Fruit fly (Drosophila melanogaster) whole organism, embryonic: ENCODE measurements around the gene retm.

Experiments used
- C15 ChIP-seq: fragments of 200-800 bp; sonication (Bioruptor generic); IDR thresholded peaks from 3 replicates; pipeline ENCODE4 v1.3.6; 2022; ENCODE audit warnings: missing biosample characterization, missing genetic modification characterization
- CG10565 ChIP-seq: fragments of 200-800 bp; sonication (Bioruptor generic); optimal IDR thresholded peaks from 3 replicates; lab custom pipeline; 2016; ENCODE audit warnings: missing biosample characterization, mild to moderate bottlenecking, missing genetic modification characterization
- CG10959 ChIP-seq: fragments of 200-800 bp; sonication (Bioruptor generic); IDR thresholded peaks from 2 replicates; pipeline ENCODE4 v1.3.6; 2022; ENCODE audit warnings: missing biosample characterization, missing genetic modification characterization
- CG11247 ChIP-seq: fragments of 200-800 bp; sonication (Bioruptor generic); IDR thresholded peaks from 2 replicates; pipeline ENCODE4 v1.3.6; 2022; ENCODE audit warnings: missing biosample characterization, missing genetic modification characterization
- CG11560 ChIP-seq: fragments of 200-800 bp; sonication (Bioruptor generic); IDR thresholded peaks from 3 replicates; pipeline ENCODE4 v1.3.6; 2022; ENCODE audit warnings: missing biosample characterization, missing genetic modification characterization
- CG12104 ChIP-seq: fragments of 200-800 bp; sonication (Bioruptor generic); optimal IDR thresholded peaks from 3 replicates; lab custom pipeline; 2016; ENCODE audit warnings: missing biosample characterization, missing genetic modification characterization
- CG12219 ChIP-seq: fragments of 200-800 bp; sonication (Bioruptor generic); optimal IDR thresholded peaks from 3 replicates; lab custom pipeline; 2018; ENCODE audit warnings: missing biosample characterization, mild to moderate bottlenecking, missing genetic modification characterization
- CG12299 ChIP-seq: fragments of 200-800 bp; sonication (Bioruptor generic); optimal IDR thresholded peaks from 2 replicates; lab custom pipeline; 2018; ENCODE audit warnings: missing biosample characterization, mild to moderate bottlenecking, missing genetic modification characterization
- CG14965 ChIP-seq: fragments of 200-800 bp; sonication (Bioruptor generic); optimal IDR thresholded peaks from 2 replicates; lab custom pipeline; 2016; ENCODE audit warnings: missing biosample characterization, missing genetic modification characterization, borderline replicate concordance
- CG17359 ChIP-seq: fragments of 200-800 bp; sonication (Bioruptor generic); optimal IDR thresholded peaks from 3 replicates; lab custom pipeline; 2018; ENCODE audit warnings: missing biosample characterization, mild to moderate bottlenecking, missing genetic modification characterization, moderate library complexity
- CG2678 ChIP-seq: fragments of 200-800 bp; sonication (Bioruptor generic); optimal IDR thresholded peaks from 3 replicates; lab custom pipeline; 2019; ENCODE audit warnings: missing biosample characterization, mild to moderate bottlenecking, missing genetic modification characterization, moderate library complexity
- CG30020 ChIP-seq: fragments of 200-800 bp; optimal IDR thresholded peaks from 2 replicates; lab custom pipeline; 2019; ENCODE audit warnings: missing biosample characterization, mild to moderate bottlenecking, missing genetic modification characterization, moderate library complexity
- CG32767 ChIP-seq: fragments of 200-800 bp; sonication (Bioruptor generic); IDR thresholded peaks from 2 replicates; pipeline ENCODE4 v1.3.6; 2022; ENCODE audit warnings: missing biosample characterization, missing genetic modification characterization
- CG3407 ChIP-seq: fragments of 200-800 bp; sonication (Bioruptor generic); optimal IDR thresholded peaks from 2 replicates; lab custom pipeline; 2018; ENCODE audit warnings: missing biosample characterization, mild to moderate bottlenecking, missing genetic modification characterization
- CG4360 ChIP-seq: fragments of 200-800 bp; sonication (Bioruptor generic); IDR thresholded peaks from 2 replicates; pipeline ENCODE4 v1.3.6; 2022; ENCODE audit warnings: missing biosample characterization, missing genetic modification characterization
- CG6813 ChIP-seq: fragments of 200-800 bp; sonication (Bioruptor generic); optimal IDR thresholded peaks from 2 replicates; lab custom pipeline; 2017; ENCODE audit warnings: missing biosample characterization, missing genetic modification characterization, mild to moderate bottlenecking, moderate library complexity, missing genetic modification reagents
- CG7372 ChIP-seq: fragments of 200-800 bp; sonication (Bioruptor generic); IDR thresholded peaks from 2 replicates; pipeline ENCODE4 v1.3.6; 2022; ENCODE audit warnings: missing biosample characterization, missing genetic modification characterization
- CG7839 ChIP-seq: fragments of 200-800 bp; sonication (Bioruptor generic); optimal IDR thresholded peaks from 3 replicates; lab custom pipeline; 2018; ENCODE audit warnings: missing biosample characterization, mild to moderate bottlenecking, missing genetic modification characterization, moderate library complexity
- CG8359 ChIP-seq: fragments of 200-800 bp; sonication (Bioruptor generic); optimal IDR thresholded peaks from 2 replicates; lab custom pipeline; 2017; ENCODE audit warnings: missing biosample characterization, mild to moderate bottlenecking, missing genetic modification characterization, borderline replicate concordance
- CG8478 ChIP-seq: fragments of >200 bp; optimal IDR thresholded peaks from 2 replicates; lab custom pipeline; 2018
- CG9215 ChIP-seq: fragments of 200-800 bp; sonication (Bioruptor generic); IDR thresholded peaks from 2 replicates; pipeline ENCODE4 v1.3.6; 2022; ENCODE audit warnings: missing biosample characterization, missing genetic modification characterization
- Fer1 ChIP-seq: fragments of 200-800 bp; sonication (Bioruptor generic); optimal IDR thresholded peaks from 2 replicates; lab custom pipeline; 2017; ENCODE audit warnings: missing biosample characterization, mild to moderate bottlenecking, missing genetic modification characterization
- Gug ChIP-seq: fragments of 200-800 bp; sonication (Bioruptor generic); IDR thresholded peaks from 4 replicates; pipeline ENCODE4 v1.3.6; 2022; ENCODE audit warnings: missing biosample characterization, missing genetic modification characterization
- HLH4C ChIP-seq: fragments of 200-800 bp; sonication (Bioruptor generic); IDR thresholded peaks from 3 replicates; pipeline ENCODE4 v1.3.6; 2022; ENCODE audit warnings: missing biosample characterization, missing genetic modification characterization; ENCODE audit not compliant: partially characterized antibody
- Hsf ChIP-seq: fragments of 200-800 bp; sonication (Bioruptor generic); optimal IDR thresholded peaks from 3 replicates; lab custom pipeline; 2016; ENCODE audit warnings: missing biosample characterization, missing genetic modification characterization
- Jarid2 ChIP-seq: fragments of 200-800 bp; sonication (Bioruptor generic); optimal IDR thresholded peaks from 3 replicates; lab custom pipeline; 2017; ENCODE audit warnings: mild to moderate bottlenecking, missing biosample characterization, missing genetic modification reagents, missing genetic modification characterization
- MESR4 ChIP-seq: fragments of 200-800 bp; sonication (Bioruptor generic); optimal IDR thresholded peaks from 2 replicates; lab custom pipeline; 2018; ENCODE audit warnings: missing biosample characterization, mild to moderate bottlenecking, missing genetic modification characterization, moderate library complexity
- NFAT ChIP-seq: fragments of 200-800 bp; sonication (Bioruptor generic); IDR thresholded peaks from 2 replicates; pipeline ENCODE4 v1.3.6; 2022; ENCODE audit warnings: missing biosample characterization, missing genetic modification characterization
- Nf-YC ChIP-seq: fragments of 200-800 bp; optimal IDR thresholded peaks from 3 replicates; lab custom pipeline; 2019; ENCODE audit warnings: missing biosample characterization, mild to moderate bottlenecking, missing genetic modification characterization, moderate library complexity
- Oaz ChIP-seq: fragments of 200-800 bp; sonication (Bioruptor generic); IDR thresholded peaks from 2 replicates; pipeline ENCODE4 v1.3.6; 2022; ENCODE audit warnings: missing biosample characterization, missing genetic modification characterization
- Sox100B ChIP-seq: fragments of 200-800 bp; sonication (Bioruptor generic); optimal IDR thresholded peaks from 3 replicates; lab custom pipeline; 2018; ENCODE audit warnings: missing biosample characterization, mild to moderate bottlenecking, missing genetic modification characterization
- ab ChIP-seq: fragments of 200-800 bp; sonication (Bioruptor generic); optimal IDR thresholded peaks from 2 replicates; lab custom pipeline; 2016; ENCODE audit warnings: missing biosample characterization, missing genetic modification characterization
- al ChIP-seq: fragments of 200-800 bp; sonication (Bioruptor generic); IDR thresholded peaks from 2 replicates; pipeline ENCODE4 v1.3.6; 2022; ENCODE audit warnings: missing biosample characterization, missing genetic modification characterization
- ash1 ChIP-seq: fragments of 200-800 bp; sonication (Bioruptor generic); optimal IDR thresholded peaks from 2 replicates; lab custom pipeline; 2018; ENCODE audit warnings: missing biosample characterization, mild to moderate bottlenecking, missing genetic modification characterization
- az2 ChIP-seq: fragments of 200-800 bp; sonication (Bioruptor generic); optimal IDR thresholded peaks from 3 replicates; lab custom pipeline; 2016; ENCODE audit warnings: missing biosample characterization, missing genetic modification characterization
- bowl ChIP-seq: fragments of 200-800 bp; sonication (Bioruptor generic); IDR thresholded peaks from 2 replicates; pipeline ENCODE4 v1.3.6; 2022; ENCODE audit warnings: missing biosample characterization, missing genetic modification characterization
- br ChIP-seq: fragments of >200 bp; optimal IDR thresholded peaks from 2 replicates; lab custom pipeline; 2017
- chif ChIP-seq, 2 experiments: fragments of 200-800 bp; sonication (Bioruptor generic); optimal IDR thresholded peaks; 3 replicates each; lab custom pipeline; 2016; ENCODE audit warnings: missing biosample characterization in 2 of 2, missing genetic modification characterization in 2 of 2
- chn ChIP-seq: fragments of 200-800 bp; sonication (Bioruptor generic); optimal IDR thresholded peaks from 2 replicates; lab custom pipeline; 2016; ENCODE audit warnings: missing biosample characterization, missing genetic modification characterization
- corto ChIP-seq: fragments of 200-800 bp; sonication (Bioruptor generic); optimal IDR thresholded peaks from 2 replicates; lab custom pipeline; 2016; ENCODE audit warnings: missing biosample characterization, mild to moderate bottlenecking, missing genetic modification characterization, moderate library complexity
- crc ChIP-seq: fragments of 200-800 bp; sonication (Bioruptor generic); optimal IDR thresholded peaks from 2 replicates; lab custom pipeline; 2016; ENCODE audit warnings: missing biosample characterization, missing genetic modification characterization
- dan ChIP-seq: fragments of 200-800 bp; sonication (Bioruptor generic); IDR thresholded peaks from 2 replicates; pipeline ENCODE4 v1.3.6; 2022; ENCODE audit warnings: missing biosample characterization, missing genetic modification characterization
- dmrt11E ChIP-seq: fragments of 200-800 bp; sonication (Bioruptor generic); optimal IDR thresholded peaks from 3 replicates; lab custom pipeline; 2018; ENCODE audit warnings: missing biosample characterization, mild to moderate bottlenecking, missing genetic modification characterization, moderate library complexity
- dmrt99B ChIP-seq: fragments of 200-800 bp; sonication (Bioruptor generic); optimal IDR thresholded peaks from 2 replicates; lab custom pipeline; 2018; ENCODE audit warnings: missing biosample characterization, mild to moderate bottlenecking, missing genetic modification characterization, moderate library complexity
- gcm ChIP-seq: fragments of 200-800 bp; sonication (Bioruptor generic); optimal IDR thresholded peaks from 2 replicates; lab custom pipeline; 2019; ENCODE audit warnings: missing biosample characterization, mild to moderate bottlenecking, missing genetic modification characterization, moderate library complexity
- her ChIP-seq: fragments of 200-800 bp; sonication (Bioruptor generic); optimal IDR thresholded peaks from 2 replicates; lab custom pipeline; 2016; ENCODE audit warnings: missing biosample characterization, missing genetic modification characterization
- hth ChIP-seq: fragments of >200 bp; optimal IDR thresholded peaks from 2 replicates; lab custom pipeline; 2017; ENCODE audit warnings: inconsistent platforms
- jing ChIP-seq: fragments of 200-800 bp; sonication (Bioruptor generic); optimal IDR thresholded peaks from 2 replicates; lab custom pipeline; 2018; ENCODE audit warnings: missing biosample characterization, mild to moderate bottlenecking, missing genetic modification characterization
- klu ChIP-seq: fragments of 200-800 bp; sonication (Bioruptor generic); IDR thresholded peaks from 2 replicates; pipeline ENCODE4 v1.3.6; 2022; ENCODE audit warnings: missing biosample characterization, missing genetic modification characterization
- lab ChIP-seq: fragments of 200-800 bp; sonication (Bioruptor generic); optimal IDR thresholded peaks from 3 replicates; lab custom pipeline; 2017; ENCODE audit warnings: missing biosample characterization, missing genetic modification characterization, mild to moderate bottlenecking, moderate library complexity, missing genetic modification reagents
- rib ChIP-seq: fragments of 200-800 bp; sonication (Bioruptor generic); IDR thresholded peaks from 2 replicates; pipeline ENCODE4 v1.3.6; 2022; ENCODE audit warnings: missing biosample characterization, missing genetic modification characterization
- tio ChIP-seq: fragments of 200-800 bp; sonication (Bioruptor generic); optimal IDR thresholded peaks from 2 replicates; lab custom pipeline; 2017; ENCODE audit warnings: missing biosample characterization, missing genetic modification characterization, inconsistent platforms

retm gene

DNA sequence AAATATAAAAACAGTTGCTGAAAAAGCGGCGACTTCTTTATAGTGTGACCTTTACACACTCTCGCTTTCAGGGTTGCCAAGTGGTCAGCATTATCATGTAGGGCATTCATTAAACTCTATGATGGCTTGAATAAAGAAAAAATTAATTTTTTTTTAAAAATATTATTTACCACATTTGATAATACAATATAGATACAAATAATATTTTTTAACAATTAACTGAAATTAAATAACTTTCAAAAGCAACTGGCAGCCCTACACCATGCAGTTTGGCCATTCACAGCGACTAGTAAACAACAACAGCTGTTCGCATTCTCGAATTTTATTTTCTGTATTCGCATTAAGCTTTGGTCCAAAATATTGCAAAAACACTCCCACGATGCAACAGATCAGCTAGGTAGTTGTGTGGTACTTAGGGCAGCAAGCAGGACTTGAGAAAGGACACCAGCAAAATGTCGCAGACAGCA lies 35.1 kb upstream of the retm start, which contains the start of the genes Phf5a and CG31638 (continued):
- TF ChIP-seq dmrt11E (peak; percentile 93), CG12104 (GFP tag; lab: Kevin White, UChicago) (peak; percentile 58), HLH4C (GFP tag; lab: Robert Waterston, UW) (no peak), CG12299 (tag; lab: Kevin White, UChicago) (peak; percentile 58), CG12219 (GFP tag; lab: Kevin White, UChicago) (peak; percentile 83), ash1 (GFP tag; lab: Kevin White, UChicago) (no peak), CG6813 (GFP tag; lab: Kevin White, UChicago) (peak; percentile 92), jing (GFP tag; lab: Kevin White, UChicago) (no peak), Fer1 (GFP tag; lab: Kevin White, UChicago) (peak; percentile 94), CG8359 (peak; percentile 73), ab (GFP tag; lab: Kevin White, UChicago) (peak; percentile 66), CG17359 (tag; lab: Kevin White, UChicago) (peak; percentile 99), her (GFP tag; lab: Kevin White, UChicago) (no peak), dmrt99B (peak; percentile 95), CG11247 (GFP tag; lab: Robert Waterston, UW) (no peak), corto (GFP tag; lab: Kevin White, UChicago) (no peak), crc (GFP tag; lab: Kevin White, UChicago) (peak; percentile 38), br (lab: Kevin White, UChicago) (no peak), al (GFP tag; lab: Robert Waterston, UW) (peak; percentile 96), CG3407 (GFP tag; lab: Kevin White, UChicago) (peak; percentile 94), CG8478 (lab: Kevin White, UChicago) (no peak), CG7839 (tag; lab: Kevin White, UChicago) (peak; percentile 87), Oaz (GFP tag; lab: Robert Waterston, UW) (peak; percentile 63; the same call in 1 of the 2 replicates), CG10565 (no peak), gcm (GFP tag; lab: Kevin White, UChicago) (peak; percentile 95), dan (peak; percentile 88), Gug (GFP tag; lab: Robert Waterston, UW) (peak; percentile 95), Hsf (GFP tag; lab: Kevin White, UChicago) (peak; percentile 28), CG14965 (GFP tag; lab: Kevin White, UChicago) (no peak), CG10959 (peak; percentile 34; the same call in 1 of the 2 replicates), chn (GFP tag; lab: Kevin White, UChicago) (peak; percentile 91), CG9215 (GFP tag; lab: Robert Waterston, UW) (peak; percentile 96), tio (GFP tag; lab: Kevin White, UChicago) (no peak), MESR4 (peak; percentile 54), CG4360 (GFP tag; lab: Robert Waterston, UW) (peak; percentile 68), CG32767 (GFP tag; lab: Robert Waterston, UW) (peak; percentile 94), hth (no peak), Nf-YC (peak; percentile 89), bowl (0 out of 2 replicates have a peak, but pooled peaks have one; percentile 26), NFAT (GFP tag; lab: Robert Waterston, UW) (peak; percentile 96), klu (GFP tag; lab: Robert Waterston, UW) (0 out of 2 replicates have a peak, but pooled peaks have one; percentile 32), CG2678 (tag; lab: Kevin White, UChicago) (peak; percentile 96), lab (GFP tag; lab: Kevin White, UChicago) (peak; percentile 97), rib (no peak), az2 (GFP tag; lab: Kevin White, UChicago) (peak; percentile 90), CG30020 (tag; lab: Kevin White, UChicago) (peak; percentile 58), CG11560 (no peak), C15 (peak; percentile 93), Sox100B (GFP tag; lab: Kevin White, UChicago) (no peak), CG7372 (GFP tag; lab: Robert Waterston, UW) (peak; percentile 97), Jarid2 (GFP tag; lab: Kevin White, UChicago) (peak; percentile 74), chif (GFP tag; optimal IDR thresholded peaks at IDR 0.05; lab: Kevin White, UChicago) (peak; percentile 75 to 82)
